Worm (Caenorhabditis elegans): ENCODE results near the gene lmd-3.

DNA sequence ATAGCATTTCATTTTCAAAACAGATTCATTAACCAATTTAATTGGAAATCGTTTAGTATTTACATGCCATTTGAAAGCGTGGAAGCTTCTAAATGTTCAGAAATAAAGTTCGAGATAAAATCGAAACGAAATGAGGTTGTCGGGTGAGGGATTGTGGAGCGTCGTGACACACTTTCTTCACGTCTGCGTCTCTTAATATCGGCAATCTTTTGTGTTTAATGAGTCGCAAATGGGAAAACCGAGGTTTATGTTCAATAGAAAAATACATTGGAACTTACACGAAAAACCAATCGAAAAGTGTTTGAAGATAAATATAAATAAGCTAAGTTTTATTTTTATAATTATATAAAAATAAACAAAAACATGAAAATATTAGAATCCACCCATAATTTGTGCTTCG lies 16.2 kb upstream of the lmd-3 start:
- no peak for TF ChIP-seq cog-1 (tag; optimal IDR thresholded peaks at IDR 0.05)
- TF ChIP-seq tab-1 (GFP tag; IDR thresholded peaks at IDR 0.05): no peak
